Fruit fly (Drosophila melanogaster) whole organism, wandering third instar larva: Measurements from ENCODE around the gene RAF2.

ENCODE experiments used
- Abd-B ChIP-seq: fragments of >200 bp; optimal IDR thresholded peaks from 2 replicates; lab custom pipeline; 2017; ENCODE audit warnings: missing biosample characterization, missing genetic modification characterization
- CG32264 ChIP-seq: fragments of 200-800 bp; sonication (Bioruptor generic); optimal IDR thresholded peaks from 2 replicates; lab custom pipeline; 2016; ENCODE audit warnings: missing biosample characterization, missing genetic modification characterization
- CG9705 ChIP-seq: fragments of 200-800 bp; sonication (Bioruptor generic); optimal IDR thresholded peaks from 2 replicates; lab custom pipeline; 2018; ENCODE audit warnings: missing biosample characterization, mild to moderate bottlenecking, missing genetic modification characterization
- CrebA ChIP-seq: fragments of 200-800 bp; sonication (Bioruptor generic); optimal IDR thresholded peaks from 2 replicates; lab custom pipeline; 2016; ENCODE audit warnings: missing biosample characterization, mild to moderate bottlenecking, missing genetic modification characterization, borderline replicate concordance
- Dfd ChIP-seq: fragments of >200 bp; optimal IDR thresholded peaks from 2 replicates; lab custom pipeline; 2017; ENCODE audit warnings: missing biosample characterization, missing genetic modification characterization
- Dif ChIP-seq: fragments of 200-275, 200-300 bp; sonication (Bioruptor generic); optimal IDR thresholded peaks from 2 replicates; lab custom pipeline; 2018; ENCODE audit warnings: missing biosample characterization, missing genetic modification characterization; ENCODE audit not compliant: partially characterized antibody
- GATAd ChIP-seq: sonication (Bioruptor generic); optimal IDR thresholded peaks from 2 replicates; lab custom pipeline; 2016; ENCODE audit warnings: missing biosample characterization, missing genetic modification characterization
- HLH106 ChIP-seq: fragments of 200-800 bp; optimal IDR thresholded peaks from 3 replicates; lab custom pipeline; 2019; ENCODE audit warnings: missing biosample characterization, mild to moderate bottlenecking, missing genetic modification characterization, moderate library complexity
- Hnf4 ChIP-seq: fragments of 200-800 bp; sonication (Bioruptor generic); optimal IDR thresholded peaks from 2 replicates; lab custom pipeline; 2016; ENCODE audit warnings: missing biosample characterization, mild to moderate bottlenecking, missing genetic modification characterization
- Hr78 ChIP-seq: fragments of >200 bp; optimal IDR thresholded peaks from 2 replicates; lab custom pipeline; 2017; ENCODE audit warnings: missing biosample characterization, missing genetic modification characterization
- Hr83 ChIP-seq: fragments of 200-300 bp; sonication (Bioruptor generic); optimal IDR thresholded peaks from 2 replicates; lab custom pipeline; 2016; ENCODE audit warnings: missing biosample characterization, mild to moderate bottlenecking, missing genetic modification characterization, moderate library complexity; ENCODE audit not compliant: poor library complexity, severe bottlenecking
- Jra ChIP-seq: sonication (Bioruptor generic); optimal IDR thresholded peaks from 2 replicates; lab custom pipeline; 2016; ENCODE audit warnings: missing biosample characterization, missing genetic modification characterization
- Mio ChIP-seq: sonication (Bioruptor generic); optimal IDR thresholded peaks from 2 replicates; lab custom pipeline; 2016; ENCODE audit warnings: missing biosample characterization, missing genetic modification characterization
- Myc ChIP-seq: fragments of >200 bp; optimal IDR thresholded peaks from 2 replicates; lab custom pipeline; 2017
- N ChIP-seq: fragments of >200 bp; optimal IDR thresholded peaks from 2 replicates; lab custom pipeline; 2018; ENCODE audit warnings: missing biosample characterization, missing external identifiers, missing genetic modification characterization
- OdsH ChIP-seq: fragments of 200-800 bp; sonication (Bioruptor generic); optimal IDR thresholded peaks from 2 replicates; lab custom pipeline; 2016; ENCODE audit warnings: missing biosample characterization, mild to moderate bottlenecking, missing genetic modification characterization
- Rel ChIP-seq, 2 experiments: fragments of 200-800 bp; sonication (Bioruptor generic) in 1 of 2; optimal IDR thresholded peaks; 2 replicates in 1 of 2; 3 replicates in 1 of 2; lab custom pipeline; 2016 to 2019; ENCODE audit warnings: mild to moderate bottlenecking in 2 of 2, missing biosample characterization in 2 of 2, missing genetic modification characterization in 2 of 2, moderate library complexity in 1 of 2
- Sp1 ChIP-seq: fragments of 200-800 bp; sonication (Bioruptor generic); optimal IDR thresholded peaks from 3 replicates; lab custom pipeline; 2019; ENCODE audit warnings: missing biosample characterization, mild to moderate bottlenecking, missing genetic modification characterization, moderate library complexity
- Vsx2 ChIP-seq: fragments of 200-300, 225-300 bp; sonication (Bioruptor generic); optimal IDR thresholded peaks from 2 replicates; lab custom pipeline; 2018; ENCODE audit warnings: missing biosample characterization, missing genetic modification characterization; ENCODE audit not compliant: partially characterized antibody
- br ChIP-seq: fragments of 200-800 bp; sonication (Bioruptor generic); optimal IDR thresholded peaks from 2 replicates; lab custom pipeline; 2016; ENCODE audit warnings: missing biosample characterization, missing genetic modification characterization
- brk ChIP-seq: fragments of 200-800 bp; sonication (Bioruptor generic); optimal IDR thresholded peaks from 2 replicates; lab custom pipeline; 2016; ENCODE audit warnings: missing biosample characterization, mild to moderate bottlenecking, missing genetic modification characterization
- dl ChIP-seq, 2 experiments: fragments of 175-275, 200-275 bp in 1 of 2; fragments of 200-275 bp in 1 of 2; sonication (Bioruptor generic); optimal IDR thresholded peaks; lab custom pipeline; 2018; ENCODE audit warnings: mild to moderate bottlenecking in 2 of 2, missing biosample characterization in 2 of 2, missing genetic modification characterization in 2 of 2, moderate library complexity in 2 of 2; ENCODE audit not compliant: partially characterized antibody in 2 of 2, insufficient read depth in 1 of 2
- dmrt93B ChIP-seq: fragments of 200-800 bp; sonication (Bioruptor generic); optimal IDR thresholded peaks from 2 replicates; lab custom pipeline; 2018; ENCODE audit warnings: missing biosample characterization, mild to moderate bottlenecking, missing genetic modification characterization
- dsf ChIP-seq: sonication (Bioruptor generic); optimal IDR thresholded peaks from 2 replicates; lab custom pipeline; 2016; ENCODE audit warnings: missing biosample characterization, missing genetic modification characterization, borderline replicate concordance
- ey ChIP-seq: fragments of 200-800 bp; sonication (Bioruptor generic); optimal IDR thresholded peaks from 2 replicates; lab custom pipeline; 2016; ENCODE audit warnings: missing biosample characterization, missing genetic modification characterization
- foxo ChIP-seq, 2 experiments: fragments of 200-800 bp; sonication (Bioruptor generic); optimal IDR thresholded peaks; 2 replicates in 1 of 2; 3 replicates in 1 of 2; lab custom pipeline; 2016 to 2017; ENCODE audit warnings: missing biosample characterization in 2 of 2, missing genetic modification characterization in 2 of 2
- fru ChIP-seq: fragments of 200-800 bp; sonication (Bioruptor generic); optimal IDR thresholded peaks from 3 replicates; lab custom pipeline; 2016; ENCODE audit warnings: missing biosample characterization, mild to moderate bottlenecking, missing genetic modification characterization
- h ChIP-seq: fragments of 200-800 bp; sonication (Bioruptor generic); optimal IDR thresholded peaks from 3 replicates; lab custom pipeline; 2016; ENCODE audit warnings: missing biosample characterization, mild to moderate bottlenecking, missing genetic modification characterization
- jim ChIP-seq: fragments of 175-275, 200-325 bp; sonication (Bioruptor generic); optimal IDR thresholded peaks from 2 replicates; lab custom pipeline; 2016; ENCODE audit warnings: missing biosample characterization, mild to moderate bottlenecking, missing genetic modification characterization
- lola ChIP-seq: fragments of >200 bp; optimal IDR thresholded peaks from 2 replicates; lab custom pipeline; 2017; ENCODE audit warnings: missing biosample characterization, missing genetic modification characterization
- pan ChIP-seq: fragments of >200 bp; optimal IDR thresholded peaks from 2 replicates; lab custom pipeline; 2017
- psq ChIP-seq: fragments of 200-800 bp; sonication (Bioruptor generic); optimal IDR thresholded peaks from 3 replicates; lab custom pipeline; 2017; ENCODE audit warnings: missing biosample characterization, mild to moderate bottlenecking, missing genetic modification characterization, moderate library complexity
- rgr ChIP-seq: fragments of 200-800 bp; sonication (Bioruptor generic); optimal IDR thresholded peaks from 3 replicates; lab custom pipeline; 2016; ENCODE audit warnings: missing biosample characterization, mild to moderate bottlenecking, missing genetic modification characterization
- sage ChIP-seq: fragments of 200-800 bp; sonication (Bioruptor generic); optimal IDR thresholded peaks from 2 replicates; lab custom pipeline; 2016; ENCODE audit warnings: missing biosample characterization, mild to moderate bottlenecking, missing genetic modification characterization
- sv ChIP-seq: fragments of 200-800 bp; sonication (Bioruptor generic); optimal IDR thresholded peaks from 3 replicates; lab custom pipeline; 2016; ENCODE audit warnings: missing biosample characterization, missing genetic modification characterization
- tai ChIP-seq: sonication (Bioruptor generic); optimal IDR thresholded peaks from 2 replicates; lab custom pipeline; 2016; ENCODE audit warnings: missing biosample characterization, missing genetic modification characterization
- usp ChIP-seq: fragments of >200 bp; optimal IDR thresholded peaks from 2 replicates; lab custom pipeline; 2017; ENCODE audit warnings: missing biosample characterization, missing genetic modification characterization
- woc ChIP-seq: sonication (Bioruptor generic); optimal IDR thresholded peaks from 2 replicates; lab custom pipeline; 2016; ENCODE audit warnings: missing biosample characterization, mild to moderate bottlenecking, missing genetic modification characterization

The RAF2 gene

DNA sequence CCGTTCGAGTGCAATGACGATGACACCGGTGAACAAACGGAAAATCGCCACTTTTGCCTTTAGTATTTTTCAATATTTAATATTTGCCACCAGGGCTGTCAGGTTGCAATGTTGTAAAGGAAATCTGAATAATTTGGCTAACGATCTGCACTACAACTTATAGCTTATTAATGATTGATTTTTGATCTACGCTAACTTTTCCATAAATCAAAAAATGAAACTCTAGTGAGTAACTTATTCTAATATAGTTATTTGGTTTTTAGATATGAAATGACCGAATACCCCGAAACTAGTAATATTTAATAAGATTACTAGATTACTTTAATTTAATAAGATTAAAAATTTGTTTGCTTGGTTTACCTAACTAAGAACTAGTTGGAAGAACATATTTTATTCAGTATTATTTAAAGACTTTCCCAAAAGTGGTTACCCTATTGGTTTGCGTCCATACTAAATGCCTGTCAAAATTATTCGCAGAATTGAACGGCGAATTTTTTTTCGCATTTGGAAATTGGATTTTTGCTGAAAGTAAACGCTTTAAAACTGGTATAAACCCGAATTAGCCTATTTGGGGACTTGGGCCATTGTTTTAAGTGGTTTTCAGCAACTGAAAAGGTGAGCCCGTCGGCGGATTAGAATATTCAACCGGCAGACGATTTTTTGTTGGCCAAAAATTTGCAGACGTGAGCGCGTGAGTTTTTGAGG, at the start of gene RAF2, which contains the start of gene Agpat3:
RAF2 (plus strand) TSS at position 448 of the 705 bp plus-strand sequence.
Agpat3 (minus strand) TSS at position 78 of the 705 bp plus-strand sequence.
- TF ChIP-seq Abd-B, result no peak
- TF ChIP-seq HLH106 (tag; lab: Kevin White, UChicago), result peak; percentile 68
- TF ChIP-seq woc (GFP tag; lab: Kevin White, UChicago), result peak; percentile 3
- peak in 1 of 2 experiments; percentile 46 for TF ChIP-seq foxo (GFP tag; optimal IDR thresholded peaks at IDR 0.05; lab: Kevin White, UChicago)
- TF ChIP-seq h (GFP tag; lab: Kevin White, UChicago), result no peak
- no peak for TF ChIP-seq Hnf4
- TF ChIP-seq Hr78, result no peak
- no peak for TF ChIP-seq N
- TF ChIP-seq dl (GFP tag; optimal IDR thresholded peaks at IDR 0.05; lab: Kevin White, UChicago; ENCODE audit: insufficient read depth in 1 of 2, partially characterized antibody in 2 of 2), result no peak
- TF ChIP-seq tai, result no peak
- TF ChIP-seq CrebA (GFP tag; lab: Kevin White, UChicago), result no peak
- no peak for TF ChIP-seq sv
- no peak for TF ChIP-seq GATAd (GFP tag; lab: Kevin White, UChicago)
- TF ChIP-seq brk (GFP tag; lab: Kevin White, UChicago), result no peak
- no peak for TF ChIP-seq Rel (GFP tag; optimal IDR thresholded peaks at IDR 0.05; lab: Kevin White, UChicago)
- TF ChIP-seq Rel (tag; optimal IDR thresholded peaks at IDR 0.05; lab: Kevin White, UChicago), result no peak
- no peak for TF ChIP-seq br (GFP tag; lab: Kevin White, UChicago)
- no peak for TF ChIP-seq Dfd (GFP tag; lab: Kevin White, UChicago)
- no peak for TF ChIP-seq CG32264
- no peak for TF ChIP-seq Myc (lab: Kevin White, UChicago)
- TF ChIP-seq CG9705 (GFP tag; lab: Kevin White, UChicago), result no peak
- peak; percentile 26 for TF ChIP-seq ey (GFP tag; lab: Kevin White, UChicago)
- no peak for TF ChIP-seq usp (GFP tag; lab: Kevin White, UChicago)
- peak; percentile 10 for TF ChIP-seq psq (GFP tag; lab: Kevin White, UChicago)
- TF ChIP-seq OdsH, result no peak
- no peak for TF ChIP-seq dsf (GFP tag; lab: Kevin White, UChicago)
- TF ChIP-seq Hr83 (GFP tag; lab: Kevin White, UChicago), result peak; percentile 55
- TF ChIP-seq lola (GFP tag; lab: Kevin White, UChicago), result no peak
- no peak for TF ChIP-seq pan (lab: Kevin White, UChicago)
- TF ChIP-seq sage (GFP tag; lab: Kevin White, UChicago), result no peak
- TF ChIP-seq jim (GFP tag; lab: Kevin White, UChicago), result peak; percentile 67
- TF ChIP-seq Jra (GFP tag; lab: Kevin White, UChicago), result no peak
- no peak for TF ChIP-seq dmrt93B (GFP tag; lab: Kevin White, UChicago)
- TF ChIP-seq fru, result no peak
- no peak for TF ChIP-seq Mio
- peak; percentile 8 for TF ChIP-seq Sp1 (GFP tag; lab: Kevin White, UChicago)
- no peak for TF ChIP-seq Vsx2 (GFP tag; lab: Kevin White, UChicago)
- TF ChIP-seq Dif (GFP tag; lab: Kevin White, UChicago), result no peak
- TF ChIP-seq rgr (GFP tag; lab: Kevin White, UChicago), result no peak

DNA sequence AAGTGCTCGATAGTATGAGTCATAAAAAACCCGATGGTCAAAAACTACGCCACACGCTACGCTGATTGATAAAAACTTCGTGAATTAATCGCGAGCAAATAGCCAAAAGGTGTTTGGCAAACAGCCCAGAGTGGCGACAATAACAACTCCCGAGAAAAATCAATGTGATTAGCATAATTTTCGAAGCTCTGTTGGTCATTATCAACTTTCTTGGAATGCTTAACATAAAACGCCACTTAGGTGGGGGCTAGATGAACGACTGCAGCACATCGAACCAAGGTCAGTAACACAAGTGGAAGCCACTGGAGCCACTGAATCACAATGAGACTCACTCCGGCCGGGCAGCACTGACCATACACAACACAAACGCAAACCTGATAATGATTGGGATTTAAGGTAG, 48.4 kb upstream of the RAF2 start:
- TF ChIP-seq jim (GFP tag; lab: Kevin White, UChicago), result no peak
- TF ChIP-seq Vsx2 (GFP tag; lab: Kevin White, UChicago), result no peak
- TF ChIP-seq Hr83 (GFP tag; lab: Kevin White, UChicago), result no peak
- no peak for TF ChIP-seq Myc (lab: Kevin White, UChicago)
- no peak for TF ChIP-seq lola (GFP tag; lab: Kevin White, UChicago)
- no peak for TF ChIP-seq fru
- TF ChIP-seq woc (GFP tag; lab: Kevin White, UChicago), result no peak
- TF ChIP-seq OdsH, result no peak
- TF ChIP-seq N, result no peak
- no peak for TF ChIP-seq sage (GFP tag; lab: Kevin White, UChicago)
- TF ChIP-seq foxo (GFP tag; optimal IDR thresholded peaks at IDR 0.05; lab: Kevin White, UChicago), result no peak
- TF ChIP-seq Dfd (GFP tag; lab: Kevin White, UChicago), result no peak
- TF ChIP-seq sv, result no peak
- no peak for TF ChIP-seq usp (GFP tag; lab: Kevin White, UChicago)
- no peak for TF ChIP-seq CrebA (GFP tag; lab: Kevin White, UChicago)
- TF ChIP-seq pan (lab: Kevin White, UChicago), result no peak
- TF ChIP-seq dl (GFP tag; optimal IDR thresholded peaks at IDR 0.05; lab: Kevin White, UChicago; ENCODE audit: insufficient read depth in 1 of 2, partially characterized antibody in 2 of 2), result no peak
- TF ChIP-seq CG32264, result no peak
